Fruit fly (Drosophila melanogaster): ENCODE measurements around the gene CG42714.

CG42714 gene

DNA sequence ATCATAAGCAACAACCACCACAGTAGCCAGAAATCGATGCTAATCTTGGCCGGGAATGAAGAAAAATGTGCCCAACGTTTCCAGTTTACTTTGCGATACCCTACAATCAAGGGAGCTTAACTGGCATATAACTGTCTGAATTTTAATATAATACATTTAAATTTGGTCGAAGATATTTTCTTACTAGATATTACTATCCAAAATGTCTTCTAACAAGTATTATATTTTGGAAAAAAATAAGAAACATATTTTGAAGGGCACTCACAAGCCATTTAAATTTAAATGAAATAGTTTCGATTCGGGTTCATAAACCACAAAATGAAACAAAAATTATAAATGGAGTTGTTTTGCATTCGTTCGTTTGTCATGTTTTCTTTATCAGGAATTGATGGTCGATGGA lies 36.4 kb upstream of the CG42714 start (continued):
- TF ChIP-seq B-H1 (GFP tag; IDR thresholded peaks at IDR 0.05) (no peak), Xrp1 (GFP tag; IDR thresholded peaks at IDR 0.05) (peak; percentile 34; the same call in 1 of the 2 replicates), gem (tag; optimal IDR thresholded peaks at IDR 0.05) (peak; percentile 26), Hr51 (GFP tag; optimal IDR thresholded peaks at IDR 0.05) (peak in 1 of 2 experiments; percentile 16), ab (GFP tag; optimal IDR thresholded peaks at IDR 0.05) (no peak), bcd (GFP tag; optimal IDR thresholded peaks at IDR 0.05) (no peak), Meics (GFP tag; optimal IDR thresholded peaks at IDR 0.05) (no peak), en (GFP tag; optimal IDR thresholded peaks at IDR 0.05) (no peak), Nf-YB (GFP tag; optimal IDR thresholded peaks at IDR 0.05) (no peak), CG9609 (GFP tag; optimal IDR thresholded peaks at IDR 0.05) (no peak), br (optimal IDR thresholded peaks at IDR 0.05) (no peak), dan (GFP tag; IDR thresholded peaks at IDR 0.05) (no peak), CG17359 (tag; optimal IDR thresholded peaks at IDR 0.05) (peak; percentile 13), Oaz (GFP tag; IDR thresholded peaks at IDR 0.05) (no peak), NfI (GFP tag; optimal IDR thresholded peaks at IDR 0.05) (no peak), CG9876 (GFP tag; optimal IDR thresholded peaks at IDR 0.05) (no peak), Sox102F (GFP tag; optimal IDR thresholded peaks at IDR 0.05) (peak; percentile 35), bigmax (GFP tag; optimal IDR thresholded peaks at IDR 0.05) (no peak), dmrt99B (tag; optimal IDR thresholded peaks at IDR 0.05) (peak; percentile 33), CoRest (tag; optimal IDR thresholded peaks at IDR 0.05) (no peak), Chrac-16 (GFP tag; optimal IDR thresholded peaks at IDR 0.05) (no peak), esg (GFP tag; conservative IDR thresholded peaks at IDR 0.05) (no peak), Dip2 (GFP tag; IDR thresholded peaks at IDR 0.05) (no peak), HHEX (GFP tag; optimal IDR thresholded peaks at IDR 0.05) (no peak), CG6689 (GFP tag; IDR thresholded peaks at IDR 0.05) (no peak), nerfin-2 (GFP tag; IDR thresholded peaks at IDR 0.05; ENCODE audit: partially characterized antibody) (no peak), Atf3 (GFP tag; optimal IDR thresholded peaks at IDR 0.05) (no peak), CG1792 (GFP tag; optimal IDR thresholded peaks at IDR 0.05) (no peak), CG6254 (GFP tag; optimal IDR thresholded peaks at IDR 0.05) (no peak), sens (GFP tag) (peak; percentile 4), Sry-β (GFP tag; optimal IDR thresholded peaks at IDR 0.05) (no peak), CG10147 (GFP tag; optimal IDR thresholded peaks at IDR 0.05) (no peak), fd96Cb (tag; optimal IDR thresholded peaks at IDR 0.05) (peak; percentile 1), CG10321 (GFP tag; IDR thresholded peaks at IDR 0.05) (no peak), CG13894 (tag; optimal IDR thresholded peaks at IDR 0.05) (no peak), E2f2 (GFP tag; IDR thresholded peaks at IDR 0.05) (no peak), CG11504 (tag; optimal IDR thresholded peaks at IDR 0.05) (peak; percentile 34), CG15269 (tag; optimal IDR thresholded peaks at IDR 0.05) (peak; percentile 7), knrl (GFP tag; IDR thresholded peaks at IDR 0.05; ENCODE audit: partially characterized antibody) (no peak), Pdp1 (GFP tag; optimal IDR thresholded peaks at IDR 0.05) (no peak), Hmx (GFP tag; optimal IDR thresholded peaks at IDR 0.05) (no peak), Mrtf (GFP tag; IDR thresholded peaks at IDR 0.05) (no peak), fru (optimal IDR thresholded peaks at IDR 0.05) (no peak), tll (GFP tag; optimal IDR thresholded peaks at IDR 0.05) (no peak), CG12299 (tag; optimal IDR thresholded peaks at IDR 0.05) (no peak), Awh (GFP tag; IDR thresholded peaks at IDR 0.05) (no peak), CG7556 (GFP tag; optimal IDR thresholded peaks at IDR 0.05) (no peak)
